Worm (Caenorhabditis elegans): ENCODE data around the gene Y39A1A.3.

- TF ChIP-seq T22C8.4 (GFP tag; IDR thresholded peaks at IDR 0.05) (no peak), cog-1 (tag; optimal IDR thresholded peaks at IDR 0.05) (no peak)
Measured at ce11 chrIII:10586243-10586642, 10.0 kb downstream of the Y39A1A.3 start, which contains the start of gene Y45F3A.5.
